Fruit fly (Drosophila melanogaster) whole organism, embryonic: ENCODE data around the gene CG17270.

ENCODE experiments used
- Abd-B ChIP-seq: fragments of 200-800 bp; sonication (Bioruptor generic); optimal IDR thresholded peaks from 2 replicates; lab custom pipeline; 2018; ENCODE audit warnings: missing biosample characterization, mild to moderate bottlenecking, missing genetic modification characterization, moderate library complexity
- BEAF-32 ChIP-seq: fragments of 200-800 bp; sonication (Bioruptor generic); optimal IDR thresholded peaks from 3 replicates; lab custom pipeline; 2017; ENCODE audit warnings: missing biosample characterization, missing genetic modification characterization, mild to moderate bottlenecking, moderate library complexity, missing genetic modification reagents
- CG10431 ChIP-seq: fragments of 200-800 bp; sonication (Bioruptor generic); optimal IDR thresholded peaks from 3 replicates; lab custom pipeline; 2018; ENCODE audit warnings: missing biosample characterization, mild to moderate bottlenecking, missing genetic modification characterization
- CG10565 ChIP-seq: fragments of 200-800 bp; sonication (Bioruptor generic); optimal IDR thresholded peaks from 3 replicates; lab custom pipeline; 2016; ENCODE audit warnings: missing biosample characterization, mild to moderate bottlenecking, missing genetic modification characterization
- CG11398 ChIP-seq: fragments of 200-800 bp; sonication (Bioruptor generic); optimal IDR thresholded peaks from 2 replicates; lab custom pipeline; 2016; ENCODE audit warnings: missing biosample characterization, missing genetic modification characterization
- CG12071 ChIP-seq: fragments of 200-800 bp; sonication (Bioruptor generic); optimal IDR thresholded peaks from 3 replicates; lab custom pipeline; 2018; ENCODE audit warnings: missing biosample characterization, mild to moderate bottlenecking, missing genetic modification characterization
- CG13624 ChIP-seq: fragments of 200-800 bp; sonication (Bioruptor generic); optimal IDR thresholded peaks from 2 replicates; lab custom pipeline; 2016; ENCODE audit warnings: missing biosample characterization, missing genetic modification characterization
- CG14441 ChIP-seq: fragments of 200-800 bp; sonication (Bioruptor generic); IDR thresholded peaks from 2 replicates; pipeline ENCODE4 v1.3.6; 2022; ENCODE audit warnings: missing biosample characterization, missing genetic modification characterization
- CG1603 ChIP-seq: fragments of 200-800 bp; sonication (Bioruptor generic); optimal IDR thresholded peaks from 2 replicates; lab custom pipeline; 2019; ENCODE audit warnings: missing biosample characterization, mild to moderate bottlenecking, missing genetic modification characterization, moderate library complexity
- CG2120 ChIP-seq: fragments of 200-800 bp; sonication (Bioruptor generic); optimal IDR thresholded peaks from 3 replicates; lab custom pipeline; 2016; ENCODE audit warnings: missing biosample characterization, missing genetic modification characterization
- CG2678 ChIP-seq: fragments of 200-800 bp; sonication (Bioruptor generic); optimal IDR thresholded peaks from 3 replicates; lab custom pipeline; 2019; ENCODE audit warnings: missing biosample characterization, mild to moderate bottlenecking, missing genetic modification characterization, moderate library complexity
- CG2712 ChIP-seq: fragments of 200-800 bp; optimal IDR thresholded peaks from 3 replicates; lab custom pipeline; 2019; ENCODE audit warnings: missing biosample characterization, mild to moderate bottlenecking, missing genetic modification characterization, moderate library complexity
- CG32772 ChIP-seq: fragments of 200-800 bp; sonication (Bioruptor generic); IDR thresholded peaks from 2 replicates; pipeline ENCODE4 v1.3.6; 2022; ENCODE audit warnings: missing biosample characterization, missing genetic modification characterization
- CG33213 ChIP-seq: fragments of 200-800 bp; sonication (Bioruptor generic); optimal IDR thresholded peaks from 3 replicates; lab custom pipeline; 2016; ENCODE audit warnings: missing biosample characterization, missing genetic modification characterization
- CG33557 ChIP-seq: fragments of 200-800 bp; sonication (Bioruptor generic); optimal IDR thresholded peaks from 2 replicates; lab custom pipeline; 2019; ENCODE audit warnings: missing biosample characterization, mild to moderate bottlenecking, missing genetic modification characterization, moderate library complexity
- CG3407 ChIP-seq: fragments of 200-800 bp; sonication (Bioruptor generic); optimal IDR thresholded peaks from 2 replicates; lab custom pipeline; 2018; ENCODE audit warnings: missing biosample characterization, mild to moderate bottlenecking, missing genetic modification characterization
- CG6683 ChIP-seq: fragments of 200-800 bp; sonication (Bioruptor generic); optimal IDR thresholded peaks from 2 replicates; lab custom pipeline; 2017; ENCODE audit warnings: missing biosample characterization, mild to moderate bottlenecking, missing genetic modification characterization, missing genetic modification reagents
- CG6765 ChIP-seq: fragments of 200-800 bp; sonication (Bioruptor generic); optimal IDR thresholded peaks from 3 replicates; lab custom pipeline; 2017; ENCODE audit warnings: missing biosample characterization, mild to moderate bottlenecking, missing genetic modification characterization
- CG6813 ChIP-seq: fragments of 200-800 bp; sonication (Bioruptor generic); optimal IDR thresholded peaks from 2 replicates; lab custom pipeline; 2017; ENCODE audit warnings: missing biosample characterization, missing genetic modification characterization, mild to moderate bottlenecking, moderate library complexity, missing genetic modification reagents
- CG7357 ChIP-seq: fragments of 200-800 bp; sonication (Bioruptor generic); IDR thresholded peaks from 3 replicates; pipeline ENCODE4 v1.3.6; 2022; ENCODE audit warnings: missing biosample characterization, missing genetic modification characterization
- Deaf1 ChIP-seq: fragments of 200-800 bp; optimal IDR thresholded peaks from 3 replicates; lab custom pipeline; 2019; ENCODE audit warnings: missing biosample characterization, mild to moderate bottlenecking, missing genetic modification characterization, moderate library complexity
- Fer1 ChIP-seq: fragments of 200-800 bp; sonication (Bioruptor generic); optimal IDR thresholded peaks from 2 replicates; lab custom pipeline; 2017; ENCODE audit warnings: missing biosample characterization, mild to moderate bottlenecking, missing genetic modification characterization
- Hr78 ChIP-seq, 2 experiments: fragments of 200-800 bp in 1 of 2; fragments of >200 bp in 1 of 2; sonication (Bioruptor generic) in 1 of 2; optimal IDR thresholded peaks; 2 replicates each; lab custom pipeline; 2017 to 2019; ENCODE audit warnings: missing biosample characterization in 2 of 2, missing genetic modification characterization in 2 of 2, mild to moderate bottlenecking in 1 of 2, moderate library complexity in 1 of 2
- Med ChIP-seq: fragments of 200-800 bp; sonication (Bioruptor generic); peaks from one replicate; lab custom pipeline; 2016; ENCODE audit warnings: missing biosample characterization, missing genetic modification characterization, mild to moderate bottlenecking, inconsistent platforms, moderate library complexity
- Nf-YB ChIP-seq: fragments of 200-800 bp; sonication (Bioruptor generic); optimal IDR thresholded peaks from 3 replicates; lab custom pipeline; 2019; ENCODE audit warnings: missing biosample characterization, mild to moderate bottlenecking, missing genetic modification characterization, moderate library complexity
- Nf-YC ChIP-seq: fragments of 200-800 bp; optimal IDR thresholded peaks from 3 replicates; lab custom pipeline; 2019; ENCODE audit warnings: missing biosample characterization, mild to moderate bottlenecking, missing genetic modification characterization, moderate library complexity
- Oaz ChIP-seq: fragments of 200-800 bp; sonication (Bioruptor generic); IDR thresholded peaks from 2 replicates; pipeline ENCODE4 v1.3.6; 2022; ENCODE audit warnings: missing biosample characterization, missing genetic modification characterization
- Poxn ChIP-seq: fragments of 200-800 bp; sonication (Bioruptor generic); IDR thresholded peaks from 2 replicates; pipeline ENCODE4 v1.3.6; 2022; ENCODE audit warnings: missing biosample characterization, missing genetic modification characterization
- Stat92E ChIP-seq, 3 experiments: fragments of >200 bp in 2 of 3; fragments of 200-800 bp in 1 of 3; sonication (Bioruptor generic) in 1 of 3; optimal IDR thresholded peaks; 2 replicates each; lab custom pipeline; 2017 to 2019; ENCODE audit warnings: missing biosample characterization in 3 of 3, missing genetic modification characterization in 3 of 3, mild to moderate bottlenecking in 1 of 3, moderate library complexity in 1 of 3
- chm ChIP-seq: fragments of 200-800 bp; sonication (Bioruptor generic); IDR thresholded peaks from 2 replicates; pipeline ENCODE4 v1.3.6; 2022; ENCODE audit warnings: missing biosample characterization, missing genetic modification characterization
- cwo ChIP-seq: fragments of 200-800 bp; sonication (Bioruptor generic); optimal IDR thresholded peaks from 3 replicates; lab custom pipeline; 2017; ENCODE audit warnings: missing biosample characterization, missing genetic modification characterization, mild to moderate bottlenecking, moderate library complexity, missing genetic modification reagents
- gcm ChIP-seq: fragments of 200-800 bp; sonication (Bioruptor generic); optimal IDR thresholded peaks from 2 replicates; lab custom pipeline; 2019; ENCODE audit warnings: missing biosample characterization, mild to moderate bottlenecking, missing genetic modification characterization, moderate library complexity
- gfzf ChIP-seq: fragments of 200-800 bp; sonication (Bioruptor generic); optimal IDR thresholded peaks from 2 replicates; lab custom pipeline; 2016; ENCODE audit warnings: missing biosample characterization, mild to moderate bottlenecking, missing genetic modification characterization, moderate library complexity
- grn ChIP-seq: fragments of 200-800 bp; sonication (Bioruptor generic); optimal IDR thresholded peaks from 3 replicates; lab custom pipeline; 2017; ENCODE audit warnings: missing biosample characterization, missing genetic modification characterization
- hbn ChIP-seq: fragments of 200-800 bp; sonication (Bioruptor generic); IDR thresholded peaks from 2 replicates; pipeline ENCODE4 v1.3.6; 2022; ENCODE audit warnings: missing biosample characterization, missing genetic modification characterization; ENCODE audit not compliant: partially characterized antibody
- her ChIP-seq: fragments of 200-800 bp; sonication (Bioruptor generic); optimal IDR thresholded peaks from 2 replicates; lab custom pipeline; 2016; ENCODE audit warnings: missing biosample characterization, missing genetic modification characterization
- knrl ChIP-seq: fragments of 200-800 bp; sonication (Bioruptor generic); IDR thresholded peaks from 3 replicates; pipeline ENCODE4 v1.3.6; 2022; ENCODE audit warnings: missing biosample characterization, missing genetic modification characterization; ENCODE audit not compliant: partially characterized antibody
- nmo ChIP-seq: fragments of 200-800 bp; sonication (Bioruptor generic); optimal IDR thresholded peaks from 2 replicates; lab custom pipeline; 2018; ENCODE audit warnings: missing biosample characterization, mild to moderate bottlenecking, missing genetic modification characterization, moderate library complexity
- otp ChIP-seq: fragments of 200-800 bp; sonication (Bioruptor generic); IDR thresholded peaks from 3 replicates; pipeline ENCODE4, ENCODE4 v1.3.6; 2022; ENCODE audit warnings: missing biosample characterization, missing genetic modification characterization
- prd ChIP-seq, 3 experiments: fragments of >200 bp in 2 of 3; fragments of 200-800 bp in 1 of 3; sonication (Bioruptor generic) in 1 of 3; optimal IDR thresholded peaks in 2 of 3; IDR thresholded peaks in 1 of 3; 2 replicates in 2 of 3; 3 replicates in 1 of 3; pipeline versions ENCODE4 v1.3.6 to Lab custom; 2017 to 2022; ENCODE audit warnings: missing biosample characterization in 1 of 3, missing genetic modification characterization in 1 of 3
- pzg ChIP-seq: fragments of 200-800 bp; sonication (Bioruptor generic); optimal IDR thresholded peaks from 3 replicates; lab custom pipeline; 2018; ENCODE audit warnings: missing biosample characterization, mild to moderate bottlenecking, missing genetic modification characterization, moderate library complexity
- schlank ChIP-seq: fragments of 200-800 bp; sonication (Bioruptor generic); optimal IDR thresholded peaks from 2 replicates; lab custom pipeline; 2018; ENCODE audit warnings: missing biosample characterization, mild to moderate bottlenecking, missing genetic modification characterization
- scrt ChIP-seq: fragments of 200-800 bp; sonication (Bioruptor generic); optimal IDR thresholded peaks from 2 replicates; lab custom pipeline; 2018; ENCODE audit warnings: missing biosample characterization, mild to moderate bottlenecking, missing genetic modification characterization, moderate library complexity
- unc-4 ChIP-seq: fragments of 200-800 bp; sonication (Bioruptor generic); IDR thresholded peaks from 2 replicates; pipeline ENCODE4 v1.3.6; 2022; ENCODE audit warnings: missing biosample characterization, missing genetic modification characterization; ENCODE audit not compliant: partially characterized antibody
- vvl ChIP-seq: fragments of 200-800 bp; sonication (Bioruptor generic); IDR thresholded peaks from 2 replicates; pipeline ENCODE4 v1.3.6; 2022; ENCODE audit warnings: missing biosample characterization, missing genetic modification characterization

The CG17270 gene

dm6 chr3R:20832689-20833524 is 14.2 kb upstream of the CG17270 start, which contains the start of gene Synd:
Gene Synd, plus strand, starts transcription at chr3R:20832799.
- TF ChIP-seq CG10565 (GFP tag; lab: Kevin White, UChicago), result no peak
- peak; percentile 23 for TF ChIP-seq her
- TF ChIP-seq pzg (GFP tag; lab: Kevin White, UChicago), result peak; percentile 78
- TF ChIP-seq Nf-YC (tag; lab: Kevin White, UChicago), result peak; percentile 41
- TF ChIP-seq schlank (tag; lab: Kevin White, UChicago), result no peak
- peak; percentile 56 for TF ChIP-seq nmo (GFP tag; lab: Kevin White, UChicago)
- peak; percentile 85 for TF ChIP-seq gfzf (GFP tag; lab: Kevin White, UChicago)
- 0 out of 2 replicates have a peak, but pooled peaks have one; percentile 6 for TF ChIP-seq vvl (GFP tag; lab: Robert Waterston, UW)
- peak; percentile 11 for TF ChIP-seq CG2712 (tag; lab: Kevin White, UChicago)
- TF ChIP-seq CG2678 (tag; lab: Kevin White, UChicago), result peak; percentile 52
- no peak for TF ChIP-seq Oaz (GFP tag; lab: Robert Waterston, UW)
- TF ChIP-seq knrl (GFP tag; lab: Robert Waterston, UW), result peak; percentile 31; the same call in 1 of the 3 replicates
- peak; percentile 5 for TF ChIP-seq CG6683 (GFP tag; lab: Kevin White, UChicago)
- TF ChIP-seq CG2120 (GFP tag; lab: Kevin White, UChicago), result peak; percentile 53
- peak; percentile 10 for TF ChIP-seq CG33557
- TF ChIP-seq CG6765, result no peak
- peak; percentile 24 for TF ChIP-seq CG13624 (GFP tag; lab: Kevin White, UChicago)
- peak; percentile 41; the same call in 1 of the 2 replicates for TF ChIP-seq CG32772
- TF ChIP-seq CG33213 (GFP tag; lab: Kevin White, UChicago), result no peak
- peak; percentile 38 for TF ChIP-seq BEAF-32 (GFP tag; lab: Kevin White, UChicago)
- peak in 1 of 2 experiments; percentile 85 for TF ChIP-seq Hr78 (GFP tag; optimal IDR thresholded peaks at IDR 0.05; lab: Kevin White, UChicago)
- peak; percentile 79 for TF ChIP-seq CG10431 (GFP tag; lab: Kevin White, UChicago)
- peak; percentile 9 for TF ChIP-seq scrt (GFP tag; lab: Kevin White, UChicago)
- peak; percentile 81 for TF ChIP-seq Med (GFP tag; lab: Kevin White, UChicago)
- TF ChIP-seq CG12071 (GFP tag; lab: Kevin White, UChicago), result peak; percentile 18
- TF ChIP-seq CG6813 (GFP tag; lab: Kevin White, UChicago), result peak; percentile 7
- TF ChIP-seq cwo (GFP tag; lab: Kevin White, UChicago), result peak; percentile 35
- TF ChIP-seq CG3407 (GFP tag; lab: Kevin White, UChicago), result no peak
- TF ChIP-seq grn, result peak; percentile 28
- TF ChIP-seq otp (GFP tag; lab: Robert Waterston, UW), result 0 out of 3 replicates have a peak, but pooled peaks have one; percentile 15
- peak; percentile 68 for TF ChIP-seq Deaf1 (tag; lab: Kevin White, UChicago)
- peak; percentile 24; the same call in 1 of the 3 replicates for TF ChIP-seq CG7357 (GFP tag; lab: Robert Waterston, UW)
- peak; percentile 15 for TF ChIP-seq Nf-YB (GFP tag; lab: Kevin White, UChicago)
- TF ChIP-seq Fer1 (GFP tag; lab: Kevin White, UChicago), result peak; percentile 58
- TF ChIP-seq Abd-B (GFP tag; lab: Kevin White, UChicago), result no peak
- peak in 1 of 3 experiments; percentile 40 for TF ChIP-seq Stat92E (GFP tag; optimal IDR thresholded peaks at IDR 0.05; lab: Kevin White, UChicago)
- TF ChIP-seq hbn (GFP tag; lab: Robert Waterston, UW), result peak; percentile 31; the same call in 1 of the 2 replicates
- TF ChIP-seq unc-4 (GFP tag; lab: Robert Waterston, UW), result peak; percentile 49; the same call in 1 of the 2 replicates
- peak; percentile 7 for TF ChIP-seq gcm (GFP tag; lab: Kevin White, UChicago)
- no peak for TF ChIP-seq Poxn (GFP tag; lab: Robert Waterston, UW)
- no peak for TF ChIP-seq prd (optimal IDR thresholded peaks at IDR 0.05; lab: Kevin White, UChicago)
- TF ChIP-seq prd (GFP tag; IDR thresholded peaks at IDR 0.05; lab: Robert Waterston, UW), result no peak
- TF ChIP-seq CG14441, result peak; percentile 44; the same call in 1 of the 2 replicates
- peak; percentile 4 for TF ChIP-seq CG11398 (GFP tag; lab: Kevin White, UChicago)
- TF ChIP-seq chm (GFP tag; lab: Robert Waterston, UW), result peak; percentile 46; the same call in 1 of the 2 replicates
- peak; percentile 53 for TF ChIP-seq CG1603
